Worm (Caenorhabditis elegans): ENCODE results near the gene F46C8.3.

The F46C8.3 gene

ce11 chrX:7536869-7537268, 11.5 kb downstream of the F46C8.3 start:
- TF ChIP-seq unc-62 (GFP tag; optimal IDR thresholded peaks at IDR 0.05) = no peak

- TF ChIP-seq unc-62 (GFP tag; optimal IDR thresholded peaks at IDR 0.05) = no peak
Measured at ce11 chrX:7537742-7538268, 12.4 kb downstream of the F46C8.3 start, which contains the start of gene dpy-7. TSS of gene dpy-7 (minus strand) at chrX:7537792.

ce11 chrX:7540033-7540432, 14.7 kb downstream of the F46C8.3 start, which contains the start of gene glb-16:
TSS of gene glb-16 (minus strand) at chrX:7540133.
- no peak for TF ChIP-seq unc-62 (GFP tag; optimal IDR thresholded peaks at IDR 0.05)

ce11 chrX:7541078-7541477, 15.7 kb downstream of the F46C8.3 start:
- TF ChIP-seq unc-62 (GFP tag; optimal IDR thresholded peaks at IDR 0.05) = no peak

ce11 chrX:7546509-7546908, 21.1 kb downstream of the F46C8.3 start, which contains the start of gene col-174:
TSS of gene col-174 (plus strand) at chrX:7546809.
- TF ChIP-seq unc-62 (GFP tag; optimal IDR thresholded peaks at IDR 0.05) = no peak

- no peak for TF ChIP-seq unc-62 (GFP tag; optimal IDR thresholded peaks at IDR 0.05)
Measured at ce11 chrX:7547696-7548095, 22.3 kb downstream of the F46C8.3 start.

- TF ChIP-seq unc-62 (GFP tag; optimal IDR thresholded peaks at IDR 0.05) = no peak
Measured at ce11 chrX:7548158-7548557, 22.8 kb downstream of the F46C8.3 start, which contains the start of gene F46C8.1. TSS of gene F46C8.1 (plus strand) at chrX:7548458.

ce11 chrX:7550452-7550851, 25.1 kb downstream of the F46C8.3 start:
- no peak for TF ChIP-seq unc-62 (GFP tag; optimal IDR thresholded peaks at IDR 0.05)

ce11 chrX:7553331-7553730, 28.0 kb downstream of the F46C8.3 start:
- no peak for TF ChIP-seq unc-62 (GFP tag; optimal IDR thresholded peaks at IDR 0.05)

ce11 chrX:7554326-7554725, 29.0 kb downstream of the F46C8.3 start, which contains the start of gene F46C8.8:
TSS of gene F46C8.8 (minus strand) at chrX:7554426.
- no peak for TF ChIP-seq unc-62 (GFP tag; optimal IDR thresholded peaks at IDR 0.05)

ce11 chrX:7558928-7559455, 33.6 kb downstream of the F46C8.3 start, which contains the start of the genes PDB1.1 and F08C6.5:
TSS of gene PDB1.1 (minus strand) at chrX:7559085.
TSS of gene F08C6.5 (plus strand) at chrX:7559405.
- no peak for TF ChIP-seq unc-62 (GFP tag; optimal IDR thresholded peaks at IDR 0.05)

ce11 chrX:7561972-7562371, 36.6 kb downstream of the F46C8.3 start:
- TF ChIP-seq unc-62 (GFP tag; optimal IDR thresholded peaks at IDR 0.05) = no peak

ce11 chrX:7562625-7563024, 37.3 kb downstream of the F46C8.3 start, which contains the start of gene sto-1:
TSS of gene sto-1 (plus strand) at chrX:7562824.
- no peak for TF ChIP-seq unc-62 (GFP tag; optimal IDR thresholded peaks at IDR 0.05)

ce11 chrX:7563425-7563824, 38.1 kb downstream of the F46C8.3 start:
- TF ChIP-seq unc-62 (GFP tag; optimal IDR thresholded peaks at IDR 0.05) = no peak

- no peak for TF ChIP-seq unc-62 (GFP tag; optimal IDR thresholded peaks at IDR 0.05)
Measured at ce11 chrX:7565005-7565404, 39.6 kb downstream of the F46C8.3 start, which contains the start of gene vps-52. TSS of gene vps-52 (plus strand) at chrX:7565323.

- no peak for TF ChIP-seq unc-62 (GFP tag; optimal IDR thresholded peaks at IDR 0.05)
Measured at ce11 chrX:7568684-7569289, 43.4 kb downstream of the F46C8.3 start.

Data from whole organism, dauer.